Worm (Caenorhabditis elegans): ENCODE data around the gene M199.8.

- no peak for TF ChIP-seq blmp-1 (tag; optimal IDR thresholded peaks at IDR 0.05)
- TF ChIP-seq nhr-237 (tag; optimal IDR thresholded peaks at IDR 0.05): no peak
- no peak for TF ChIP-seq unc-62 (GFP tag; optimal IDR thresholded peaks at IDR 0.05)
- no peak for TF ChIP-seq ceh-83 (GFP tag; optimal IDR thresholded peaks at IDR 0.05)
- no peak for TF ChIP-seq nhr-28 (tag; optimal IDR thresholded peaks at IDR 0.05)
- TF ChIP-seq snpc-4 (tag; optimal IDR thresholded peaks at IDR 0.05): no peak
- TF ChIP-seq lsy-2 (tag; optimal IDR thresholded peaks at IDR 0.05): no peak
- TF ChIP-seq elt-1 (tag; optimal IDR thresholded peaks at IDR 0.05; ENCODE audit: borderline replicate concordance, insufficient read depth): no peak
- no peak for TF ChIP-seq lin-32 (GFP tag; optimal IDR thresholded peaks at IDR 0.05)
- no peak for TF ChIP-seq mls-2 (tag; optimal IDR thresholded peaks at IDR 0.05)
- no peak for TF ChIP-seq nhr-12 (tag; optimal IDR thresholded peaks at IDR 0.05)
- no peak for TF ChIP-seq mep-1 (tag; optimal IDR thresholded peaks at IDR 0.05)
- no peak for TF ChIP-seq ztf-11 (tag; optimal IDR thresholded peaks at IDR 0.05)
- no peak for TF ChIP-seq unc-39 (tag; optimal IDR thresholded peaks at IDR 0.05)
Observed at ce11 chrIV:15179615-15180014, 45.8 kb upstream of the M199.8 start, which contains the start of gene srd-23.
